Worm (Caenorhabditis elegans): ENCODE data around the gene F55G1.15.
A peak's percentile ranks its signal among the peaks of the same experiment; 100 is the strongest.

The F55G1.15 gene

ce11 chrIV:7487554-7488456 is 13.4 kb downstream of the F55G1.15 start, which contains the start of the genes his-60 and his-59:
TSS of gene his-60 (minus strand) at chrIV:7487992.
TSS of gene his-59 (plus strand) at chrIV:7488249.
- no peak for TF ChIP-seq him-1 (tag; optimal IDR thresholded peaks at IDR 0.05)
- peak; percentile 12 for TF ChIP-seq dao-5 (tag; optimal IDR thresholded peaks at IDR 0.05)

DNA sequence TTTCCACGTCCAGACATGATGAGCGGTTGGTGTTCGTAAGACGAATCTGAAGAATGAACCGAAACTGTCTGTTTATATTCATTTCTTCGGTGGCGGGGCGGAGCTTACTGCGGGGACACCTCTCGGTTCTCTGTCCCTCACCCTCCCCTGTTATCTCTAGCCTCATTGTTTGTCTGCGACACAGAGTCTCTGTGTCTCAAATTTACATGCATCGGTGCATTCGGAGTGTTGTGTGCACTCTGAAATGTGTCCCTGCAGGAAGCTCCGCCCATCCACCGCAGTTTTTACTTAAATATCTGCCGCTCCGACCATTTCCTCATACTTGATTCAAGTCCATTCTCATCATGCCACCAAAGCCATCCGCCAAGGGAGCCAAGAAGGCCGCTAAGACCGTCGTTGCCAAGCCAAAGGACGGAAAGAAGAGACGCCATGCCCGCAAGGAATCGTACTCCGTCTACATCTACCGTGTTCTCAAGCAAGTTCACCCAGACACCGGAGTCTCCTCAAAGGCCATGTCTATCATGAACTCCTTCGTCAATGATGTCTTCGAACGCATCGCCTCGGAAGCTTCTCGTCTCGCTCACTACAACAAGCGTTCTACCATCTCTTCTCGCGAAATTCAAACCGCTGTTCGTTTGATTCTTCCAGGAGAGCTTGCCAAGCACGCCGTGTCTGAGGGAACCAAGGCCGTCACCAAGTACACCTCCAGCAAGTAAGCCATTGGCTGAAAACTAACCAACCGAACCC is 14.9 kb downstream of the F55G1.15 start, which contains the start of the genes his-61 and his-62:
Gene his-61 (minus strand): TSS at position 17 of the 747 bp plus-strand sequence.
Gene his-62 (plus strand): TSS at position 345 of the 747 bp plus-strand sequence.
- TF ChIP-seq W03F9.2 (tag; optimal IDR thresholded peaks at IDR 0.05) (no peak), him-1 (tag; optimal IDR thresholded peaks at IDR 0.05) (no peak), dao-5 (tag; optimal IDR thresholded peaks at IDR 0.05) (no peak)

DNA sequence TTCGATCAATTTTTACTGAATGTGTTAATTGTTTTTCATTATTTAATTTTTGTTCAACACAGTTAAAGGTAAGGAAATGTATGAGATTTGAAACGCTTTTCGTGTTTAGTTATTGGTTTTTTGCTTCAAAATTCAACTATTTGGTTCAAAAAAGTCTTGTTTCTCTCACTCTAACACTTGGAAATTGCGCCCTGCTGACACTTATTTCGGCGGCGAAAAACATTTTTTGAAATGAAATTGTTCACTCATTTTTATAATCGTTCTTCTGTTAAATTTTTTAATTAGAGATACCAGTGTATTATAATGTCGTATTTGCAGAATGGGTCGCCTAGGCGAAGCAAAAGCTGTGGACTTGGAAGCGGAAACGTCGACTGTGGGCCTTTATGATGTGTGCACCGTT is 23.1 kb downstream of the F55G1.15 start, which contains the start of gene rod-1:
Gene rod-1 (plus strand): TSS at position 319 of the 400 bp plus-strand sequence.
- no peak for TF ChIP-seq dao-5 (tag; optimal IDR thresholded peaks at IDR 0.05)
- TF ChIP-seq him-1 (tag; optimal IDR thresholded peaks at IDR 0.05) = no peak
- no peak for TF ChIP-seq W03F9.2 (tag; optimal IDR thresholded peaks at IDR 0.05)

- no peak for TF ChIP-seq dao-5 (tag; optimal IDR thresholded peaks at IDR 0.05)
- TF ChIP-seq W03F9.2 (tag; optimal IDR thresholded peaks at IDR 0.05) = no peak
- no peak for TF ChIP-seq him-1 (tag; optimal IDR thresholded peaks at IDR 0.05)
Measured at ce11 chrIV:7477697-7478096, 23.5 kb downstream of the F55G1.15 start.

DNA sequence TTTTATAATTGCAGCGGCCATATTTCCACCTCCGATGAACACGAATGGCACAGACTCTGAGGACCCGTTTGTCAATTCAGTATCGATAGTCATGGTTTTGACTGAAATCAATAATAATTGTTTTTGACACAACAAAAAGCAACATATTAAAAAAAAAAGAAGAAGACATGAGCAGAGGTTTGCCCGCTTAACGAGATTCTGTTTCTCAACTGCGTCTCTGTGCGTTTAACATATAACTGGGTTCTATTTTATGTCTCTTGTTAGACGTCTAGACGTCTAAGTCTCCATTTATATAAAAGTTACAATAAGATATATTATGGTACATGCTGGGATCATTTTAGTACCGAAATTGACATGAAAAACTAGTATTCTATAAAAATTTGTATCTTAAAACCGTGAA is 24.0 kb downstream of the F55G1.15 start, which contains the start of gene pycr-4:
Gene pycr-4 (minus strand): TSS at position 101 of the 400 bp plus-strand sequence.
- TF ChIP-seq W03F9.2 (tag; optimal IDR thresholded peaks at IDR 0.05) = no peak
- no peak for TF ChIP-seq him-1 (tag; optimal IDR thresholded peaks at IDR 0.05)
- TF ChIP-seq dao-5 (tag; optimal IDR thresholded peaks at IDR 0.05) = no peak

- no peak for TF ChIP-seq him-1 (tag; optimal IDR thresholded peaks at IDR 0.05)
- no peak for TF ChIP-seq W03F9.2 (tag; optimal IDR thresholded peaks at IDR 0.05)
- no peak for TF ChIP-seq dao-5 (tag; optimal IDR thresholded peaks at IDR 0.05)
Measured at ce11 chrIV:7474826-7475225, 26.4 kb downstream of the F55G1.15 start, which contains the start of gene slc-25A18.2. TSS of gene slc-25A18.2 (plus strand) at chrIV:7475041.

ce11 chrIV:7473159-7473649 is 28.0 kb downstream of the F55G1.15 start, which contains the start of the genes plk-3 and F55G1.6:
TSS of gene plk-3 (minus strand) at chrIV:7473209.
TSS of gene F55G1.6 (plus strand) at chrIV:7473517.
- TF ChIP-seq W03F9.2 (tag; optimal IDR thresholded peaks at IDR 0.05) (no peak), dao-5 (tag; optimal IDR thresholded peaks at IDR 0.05) (no peak), him-1 (tag; optimal IDR thresholded peaks at IDR 0.05) (no peak)

DNA sequence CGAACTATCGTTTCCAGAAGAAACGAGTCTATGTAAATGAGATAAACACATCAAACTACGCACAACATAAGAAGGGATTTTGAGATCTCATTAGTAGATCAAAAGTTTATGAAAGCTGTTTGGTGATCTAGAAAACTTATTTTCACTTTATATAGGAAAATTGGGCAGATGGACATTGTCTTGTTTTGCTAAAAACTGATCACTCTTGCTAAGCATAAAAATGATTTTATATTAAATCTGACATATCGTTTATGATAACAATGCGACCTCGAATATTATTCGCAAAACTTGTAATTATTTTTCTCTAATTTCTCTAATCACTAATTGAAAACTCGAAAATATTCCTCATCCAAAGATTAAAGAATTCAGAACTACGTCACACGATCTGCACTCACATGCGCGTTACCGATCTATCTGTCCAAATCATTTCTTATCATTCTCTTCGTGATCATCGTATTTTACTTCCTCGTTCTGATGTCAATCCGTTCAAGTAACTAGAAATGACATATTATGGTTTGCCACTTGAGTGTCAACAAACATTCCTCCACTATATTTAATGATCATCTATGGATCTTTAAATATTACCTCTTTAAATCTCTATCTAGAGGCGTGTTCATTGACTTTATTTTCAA is 31.3 kb downstream of the F55G1.15 start, which contains the start of gene F55G1.7:
Gene F55G1.7 (minus strand): TSS at position 51 of the 632 bp plus-strand sequence.
- TF ChIP-seq dao-5 (tag; optimal IDR thresholded peaks at IDR 0.05) = no peak
- TF ChIP-seq W03F9.2 (tag; optimal IDR thresholded peaks at IDR 0.05) = no peak
- no peak for TF ChIP-seq him-1 (tag; optimal IDR thresholded peaks at IDR 0.05)

DNA sequence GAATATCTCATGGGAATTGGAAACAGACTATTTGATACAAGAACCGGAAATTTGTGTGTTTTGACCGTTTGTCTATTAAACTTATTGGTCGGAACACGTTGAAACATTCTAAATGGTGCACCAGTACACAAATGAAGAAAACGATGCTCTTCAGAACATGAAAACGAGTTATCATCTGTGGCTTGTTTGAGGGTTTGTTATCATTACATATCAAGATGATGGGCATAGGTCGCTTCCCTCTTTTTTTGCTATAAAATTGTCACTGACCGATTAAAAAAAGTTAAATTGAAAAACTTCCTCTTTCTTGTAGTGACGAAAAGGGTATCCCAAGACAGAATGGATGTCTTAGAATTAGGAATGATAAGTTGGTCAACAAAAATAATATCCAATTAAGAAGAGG is 32.6 kb downstream of the F55G1.15 start:
- TF ChIP-seq W03F9.2 (tag; optimal IDR thresholded peaks at IDR 0.05) = no peak
- TF ChIP-seq dao-5 (tag; optimal IDR thresholded peaks at IDR 0.05) = no peak
- no peak for TF ChIP-seq him-1 (tag; optimal IDR thresholded peaks at IDR 0.05)

- no peak for TF ChIP-seq dao-5 (tag; optimal IDR thresholded peaks at IDR 0.05)
- no peak for TF ChIP-seq him-1 (tag; optimal IDR thresholded peaks at IDR 0.05)
- TF ChIP-seq W03F9.2 (tag; optimal IDR thresholded peaks at IDR 0.05) = no peak
Measured at ce11 chrIV:7467170-7467569, 34.1 kb downstream of the F55G1.15 start.

- TF ChIP-seq him-1 (tag; optimal IDR thresholded peaks at IDR 0.05) = no peak
- TF ChIP-seq dao-5 (tag; optimal IDR thresholded peaks at IDR 0.05) = no peak
- no peak for TF ChIP-seq W03F9.2 (tag; optimal IDR thresholded peaks at IDR 0.05)
Measured at ce11 chrIV:7465857-7466256, 35.4 kb downstream of the F55G1.15 start, which contains the start of gene F13B6.3. TSS of gene F13B6.3 (minus strand) at chrIV:7465957.

DNA sequence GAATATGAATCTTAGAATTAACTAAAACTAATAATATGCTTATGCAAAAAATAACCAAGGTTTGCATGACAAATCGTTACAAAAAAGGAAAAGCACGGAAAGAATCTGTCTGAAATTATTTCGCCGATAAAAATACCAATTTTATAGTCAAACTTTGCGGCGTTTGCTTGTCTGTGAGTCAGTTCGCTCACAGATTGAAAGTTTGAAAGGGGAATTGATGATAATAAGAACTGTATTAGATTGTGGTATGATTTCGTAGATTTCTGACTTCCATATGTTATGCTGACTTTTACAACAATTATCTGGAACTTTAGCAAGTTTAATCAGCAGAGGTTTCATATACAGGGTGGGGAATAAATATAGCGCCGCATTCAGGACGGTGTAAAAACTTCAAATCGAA is 41.0 kb downstream of the F55G1.15 start, which contains the start of gene F13B6.2:
Gene F13B6.2 (minus strand): TSS at position 101 of the 400 bp plus-strand sequence.
- TF ChIP-seq W03F9.2 (tag; optimal IDR thresholded peaks at IDR 0.05) = no peak

DNA sequence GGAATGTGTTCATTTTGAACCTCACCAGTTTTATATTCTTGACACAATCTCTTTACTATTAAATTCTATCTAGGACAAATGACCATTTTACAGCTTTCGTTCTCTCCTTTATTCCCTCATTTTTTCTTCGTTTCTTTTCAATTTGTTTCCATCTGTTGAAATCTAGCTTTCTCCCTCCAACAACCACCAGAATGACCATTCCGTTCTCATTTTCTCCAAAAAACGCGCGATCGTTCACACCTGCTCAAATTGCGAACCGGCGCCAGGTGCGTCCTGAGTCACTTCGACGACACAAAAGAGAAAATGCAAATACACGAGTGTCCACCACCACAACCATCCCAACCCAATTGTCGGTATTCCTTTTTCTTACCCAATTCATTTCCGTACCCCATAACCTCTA is 45.0 kb downstream of the F55G1.15 start, which contains the start of gene F13B6.1:
Gene F13B6.1 (plus strand): TSS at position 301 of the 400 bp plus-strand sequence.
- no peak for TF ChIP-seq W03F9.2 (tag; optimal IDR thresholded peaks at IDR 0.05)
- TF ChIP-seq him-1 (tag; optimal IDR thresholded peaks at IDR 0.05) = no peak
- no peak for TF ChIP-seq dao-5 (tag; optimal IDR thresholded peaks at IDR 0.05)

All from whole organism, L4/young adult.